Worm (Caenorhabditis elegans): ENCODE data around the gene C48D1.1.

ce11 chrIV:13246961-13247360 lies 49.8 kb upstream of the C48D1.1 start, which contains the start of gene JC8.7:
- no peak for TF ChIP-seq nhr-28 (tag; optimal IDR thresholded peaks at IDR 0.05)
- no peak for TF ChIP-seq elt-1 (tag; optimal IDR thresholded peaks at IDR 0.05; ENCODE audit: borderline replicate concordance, insufficient read depth)
- no peak for TF ChIP-seq sptf-1 (tag; optimal IDR thresholded peaks at IDR 0.05)
- no peak for TF ChIP-seq nhr-76 (tag; optimal IDR thresholded peaks at IDR 0.05)
- TF ChIP-seq unc-39 (tag; optimal IDR thresholded peaks at IDR 0.05): no peak
- no peak for TF ChIP-seq ceh-39 (tag; optimal IDR thresholded peaks at IDR 0.05)
- TF ChIP-seq pha-4 (tag; optimal IDR thresholded peaks at IDR 0.05): no peak
- TF ChIP-seq lsy-2 (tag; optimal IDR thresholded peaks at IDR 0.05): no peak
- TF ChIP-seq mep-1 (tag; optimal IDR thresholded peaks at IDR 0.05): no peak
- no peak for TF ChIP-seq nhr-237 (tag; optimal IDR thresholded peaks at IDR 0.05)
- TF ChIP-seq ces-1 (GFP tag; optimal IDR thresholded peaks at IDR 0.05): no peak
- TF ChIP-seq nhr-2 (tag; optimal IDR thresholded peaks at IDR 0.05): no peak

Measured in whole organism, mixed stage, embryonic.